Worm (Caenorhabditis elegans) whole organism, young adult: ENCODE results near the gene Y38C1AA.1.
A peak's percentile ranks its signal among the peaks of the same experiment; 100 is the strongest.

ENCODE experiments used
- C06A6.2 ChIP-seq: fragments of 200-800 bp; sonication (Bioruptor generic); conservative IDR thresholded peaks from 2 replicates; pipeline ENCODE4 v1.3.6; 2022; ENCODE audit warnings: missing genetic modification characterization, missing compliant biosample characterization
- F23B12.7 ChIP-seq: sonication (generic microtip); optimal IDR thresholded peaks from 2 replicates; lab custom pipeline; 2017; ENCODE audit warnings: missing genetic modification characterization, mild to moderate bottlenecking, missing compliant biosample characterization, antibody characterized with exemption, moderate library complexity; ENCODE audit not compliant: insufficient read depth
- F33H1.4 ChIP-seq: fragments of 200-800 bp; sonication (Bioruptor generic); IDR thresholded peaks from 2 replicates; pipeline ENCODE4 v1.3.6; 2022; ENCODE audit warnings: missing genetic modification reagents, missing genetic modification characterization, missing compliant biosample characterization
- F49E8.2 ChIP-seq: sonication (generic microtip); optimal IDR thresholded peaks from 3 replicates; lab custom pipeline; 2017; ENCODE audit warnings: missing genetic modification characterization, mild to moderate bottlenecking, missing compliant biosample characterization, antibody characterized with exemption, moderate library complexity; ENCODE audit not compliant: insufficient read depth
- F57A8.1 ChIP-seq: fragments of 200-800 bp; sonication (Bioruptor generic); optimal IDR thresholded peaks from 2 replicates; lab custom pipeline; 2018; ENCODE audit warnings: mild to moderate bottlenecking, missing genetic modification characterization, moderate library complexity, missing compliant biosample characterization
- T07F8.4 ChIP-seq: sonication (generic microtip); optimal IDR thresholded peaks from 2 replicates; lab custom pipeline; 2016; ENCODE audit warnings: mild to moderate bottlenecking, missing genetic modification characterization, moderate library complexity, missing compliant biosample characterization
- Y67H2A.10 ChIP-seq: fragments of 200-800 bp; sonication (Bioruptor generic); conservative IDR thresholded peaks from 2 replicates; pipeline ENCODE4 v1.3.6; 2022; ENCODE audit warnings: missing genetic modification reagents, missing genetic modification characterization, missing compliant biosample characterization
- athp-1 ChIP-seq: sonication (generic microtip); optimal IDR thresholded peaks from 2 replicates; lab custom pipeline; 2017; ENCODE audit warnings: mild to moderate bottlenecking, missing genetic modification characterization, missing compliant biosample characterization
- attf-5 ChIP-seq: fragments of 200-800 bp; sonication (Bioruptor generic); optimal IDR thresholded peaks from 2 replicates; lab custom pipeline; 2018; ENCODE audit warnings: mild to moderate bottlenecking, missing genetic modification characterization, missing compliant biosample characterization
- bed-2 ChIP-seq: fragments of 200-800 bp; sonication (Bioruptor generic); IDR thresholded peaks from 2 replicates; pipeline ENCODE4 v1.3.6; 2022; ENCODE audit warnings: missing genetic modification reagents, missing genetic modification characterization, missing compliant biosample characterization
- dox-1 ChIP-seq: fragments of 200-800 bp; sonication (Bioruptor generic); IDR thresholded peaks from 2 replicates; pipeline ENCODE4 v1.3.6; 2022; ENCODE audit warnings: missing genetic modification reagents, missing genetic modification characterization, missing compliant biosample characterization
- egl-44 ChIP-seq: fragments of 200-800 bp; sonication (Bioruptor generic); IDR thresholded peaks from 2 replicates; pipeline ENCODE4 v1.3.6; 2022; ENCODE audit warnings: missing genetic modification reagents, missing genetic modification characterization, missing compliant biosample characterization
- him-1 ChIP-seq: sonication (generic microtip); optimal IDR thresholded peaks from 2 replicates; lab custom pipeline; 2016; ENCODE audit warnings: missing genotype, missing genetic modification reagents, missing genetic modification characterization, missing compliant biosample characterization
- hlh-12 ChIP-seq: sonication (generic microtip); optimal IDR thresholded peaks from 2 replicates; lab custom pipeline; 2016; ENCODE audit warnings: missing genetic modification characterization, missing compliant biosample characterization
- lin-54 ChIP-seq: fragments of 200-800 bp; sonication (Bioruptor generic); optimal IDR thresholded peaks from 2 replicates; lab custom pipeline; 2018; ENCODE audit warnings: mild to moderate bottlenecking, missing genetic modification characterization, missing compliant biosample characterization
- lsl-1 ChIP-seq: fragments of 200-800 bp; sonication (Bioruptor generic); optimal IDR thresholded peaks from 2 replicates; lab custom pipeline; 2018; ENCODE audit warnings: mild to moderate bottlenecking, missing genetic modification characterization, moderate library complexity, missing compliant biosample characterization
- mcd-1 ChIP-seq: fragments of 200-800 bp; sonication (Bioruptor generic); IDR thresholded peaks from 2 replicates; pipeline ENCODE4 v1.3.6; 2022; ENCODE audit warnings: missing genetic modification reagents, missing genetic modification characterization, missing compliant biosample characterization
- mel-28 ChIP-seq: sonication (generic microtip); optimal IDR thresholded peaks from 2 replicates; lab custom pipeline; 2016; ENCODE audit warnings: borderline replicate concordance, mild to moderate bottlenecking, missing genetic modification characterization, missing compliant biosample characterization
- nfya-1 ChIP-seq: sonication (generic microtip); optimal IDR thresholded peaks from 2 replicates; lab custom pipeline; 2017; ENCODE audit warnings: antibody characterized with exemption, missing compliant biosample characterization, missing genetic modification characterization, borderline replicate concordance; ENCODE audit not compliant: insufficient read depth
- nhr-80 ChIP-seq: sonication (generic microtip); optimal IDR thresholded peaks from 2 replicates; lab custom pipeline; 2016; ENCODE audit warnings: missing genetic modification characterization, missing compliant biosample characterization
- pha-4 ChIP-seq: fragments of 150-350 bp; sonication (generic microtip); optimal IDR thresholded peaks from 2 replicates; lab custom pipeline; 2014; ENCODE audit warnings: missing biosample characterization, missing genetic modification reagents, missing genetic modification characterization
- sdz-38 ChIP-seq: sonication (generic microtip); optimal IDR thresholded peaks from 2 replicates; lab custom pipeline; 2016; ENCODE audit warnings: missing genotype, missing genetic modification characterization, missing compliant biosample characterization
- snpc-1.3 ChIP-seq: sonication (generic microtip); optimal IDR thresholded peaks from 2 replicates; lab custom pipeline; 2017; ENCODE audit warnings: missing genetic modification characterization, mild to moderate bottlenecking, missing compliant biosample characterization, antibody characterized with exemption, moderate library complexity, missing genotype, missing genetic modification reagents; ENCODE audit not compliant: insufficient read depth
- snpc-3.4 ChIP-seq: sonication (generic microtip); optimal IDR thresholded peaks from 2 replicates; lab custom pipeline; 2017; ENCODE audit warnings: missing genetic modification characterization, mild to moderate bottlenecking, missing compliant biosample characterization, antibody characterized with exemption, moderate library complexity, missing genotype, missing genetic modification reagents
- somi-1 ChIP-seq: fragments of 200-800 bp; sonication (Bioruptor generic); optimal IDR thresholded peaks from 2 replicates; lab custom pipeline; 2018; ENCODE audit warnings: mild to moderate bottlenecking, missing genetic modification characterization, missing compliant biosample characterization
- sptf-2 ChIP-seq: fragments of 200-800 bp; sonication (Bioruptor generic); optimal IDR thresholded peaks from 2 replicates; lab custom pipeline; 2018; ENCODE audit warnings: mild to moderate bottlenecking, missing genetic modification characterization, missing compliant biosample characterization
- xnd-1 ChIP-seq: sonication (generic microtip); optimal IDR thresholded peaks from 2 replicates; lab custom pipeline; 2016; ENCODE audit warnings: missing genotype, missing genetic modification reagents, missing genetic modification characterization, missing compliant biosample characterization
- zim-3 ChIP-seq: sonication (generic microtip); optimal IDR thresholded peaks from 2 replicates; lab custom pipeline; 2017; ENCODE audit warnings: mild to moderate bottlenecking, missing genetic modification characterization, moderate library complexity, missing compliant biosample characterization
- ztf-28 ChIP-seq: fragments of 200-800 bp; sonication (Bioruptor generic); IDR thresholded peaks from 2 replicates; pipeline ENCODE4 v1.3.6; 2022; ENCODE audit warnings: missing genetic modification reagents, missing genetic modification characterization, missing compliant biosample characterization

Y38C1AA.1 gene

DNA sequence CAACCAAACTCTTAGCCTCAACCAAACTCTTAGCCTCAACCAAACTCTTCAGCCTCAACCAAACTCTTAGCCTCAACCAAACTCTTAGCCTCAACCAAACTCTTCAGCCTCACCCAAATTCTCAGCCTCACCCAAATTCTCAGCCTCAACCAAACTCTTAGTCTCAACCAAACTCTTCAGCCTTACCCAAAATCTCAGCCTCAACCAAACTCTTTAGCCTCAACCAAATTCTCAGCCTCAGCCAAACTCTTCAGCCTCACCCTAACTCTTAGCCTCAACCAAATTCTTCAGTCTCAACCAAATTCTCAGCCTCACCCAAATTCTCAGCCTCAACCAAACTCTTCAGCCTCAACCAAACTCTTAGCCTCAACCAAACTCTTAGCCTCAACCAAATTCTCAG, 22.7 kb downstream of the Y38C1AA.1 start:
- TF ChIP-seq zim-3 (peak; percentile 95), dox-1 (GFP tag; lab: Robert Waterston, UW) (peak; percentile 29; the same call in 1 of the 2 replicates)

DNA sequence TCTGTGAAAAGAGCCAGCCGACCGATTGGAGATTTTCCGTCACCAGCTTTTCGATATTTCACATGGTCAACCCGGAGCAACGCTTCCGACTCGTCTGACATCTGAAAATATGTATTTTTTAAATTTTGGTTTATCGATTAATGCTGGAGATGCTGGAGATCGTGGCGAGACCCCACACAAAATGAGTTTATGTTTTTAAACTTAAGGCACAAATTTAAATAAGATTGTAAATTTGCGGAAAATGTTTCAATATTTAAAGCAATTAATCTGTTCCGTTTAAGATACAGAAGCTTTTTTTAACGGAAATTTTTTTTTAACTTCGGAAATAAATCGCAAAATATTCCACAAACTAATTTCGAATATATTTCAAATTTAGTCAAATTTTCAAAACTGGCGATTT, 23.7 kb downstream of the Y38C1AA.1 start, which contains the start of gene gtf-2H1:
TSS of gene gtf-2H1 (minus strand) at position 101 of the 400 bp plus-strand sequence.
- no peak for TF ChIP-seq snpc-3.4 (tag; lab: Kevin White, UChicago)
- TF ChIP-seq sdz-38 (tag; lab: Kevin White, UChicago), result no peak
- TF ChIP-seq nfya-1, result no peak
- no peak for TF ChIP-seq F49E8.2
- no peak for TF ChIP-seq pha-4 (tag; lab: Kevin White, UChicago)

DNA sequence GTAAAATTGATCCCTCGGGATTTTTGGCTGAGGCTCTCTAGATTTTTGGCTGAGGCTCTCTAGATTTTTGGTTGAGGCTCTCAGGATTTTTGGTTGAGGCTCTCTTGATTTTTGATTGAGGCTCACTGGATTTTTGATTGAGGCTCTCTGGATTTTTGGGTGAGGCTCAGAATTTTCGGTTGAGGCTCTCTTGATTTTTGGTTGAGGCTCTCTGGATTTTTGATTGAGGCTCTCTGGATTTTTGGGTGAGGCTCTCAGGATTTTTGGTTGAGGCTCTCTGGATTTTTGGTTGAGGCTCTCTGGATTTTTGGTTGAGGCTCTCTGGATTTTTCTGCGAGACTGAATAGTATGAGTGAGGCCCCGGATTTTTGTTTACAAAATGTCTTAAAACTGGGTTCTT, 28.2 kb downstream of the Y38C1AA.1 start:
- no peak for TF ChIP-seq bed-2 (GFP tag; lab: Robert Waterston, UW)
- peak; percentile 39; the same call in 1 of the 2 replicates for TF ChIP-seq dox-1 (GFP tag; lab: Robert Waterston, UW)
- no peak for TF ChIP-seq ztf-28 (GFP tag; lab: Robert Waterston, UW)
- TF ChIP-seq zim-3, result peak; percentile 98
- no peak for TF ChIP-seq Y67H2A.10 (GFP tag; lab: Robert Waterston, UW)
- no peak for TF ChIP-seq sptf-2 (GFP tag; lab: Kevin White, UChicago)
- TF ChIP-seq F33H1.4 (GFP tag; lab: Robert Waterston, UW), result no peak
- TF ChIP-seq nhr-80, result no peak
- no peak for TF ChIP-seq T07F8.4
- no peak for TF ChIP-seq hlh-12 (tag; lab: Kevin White, UChicago)
- no peak for TF ChIP-seq athp-1 (tag; lab: Kevin White, UChicago)
- TF ChIP-seq F57A8.1 (GFP tag; lab: Kevin White, UChicago), result no peak
- TF ChIP-seq him-1, result no peak
- no peak for TF ChIP-seq xnd-1 (tag; lab: Kevin White, UChicago)

DNA sequence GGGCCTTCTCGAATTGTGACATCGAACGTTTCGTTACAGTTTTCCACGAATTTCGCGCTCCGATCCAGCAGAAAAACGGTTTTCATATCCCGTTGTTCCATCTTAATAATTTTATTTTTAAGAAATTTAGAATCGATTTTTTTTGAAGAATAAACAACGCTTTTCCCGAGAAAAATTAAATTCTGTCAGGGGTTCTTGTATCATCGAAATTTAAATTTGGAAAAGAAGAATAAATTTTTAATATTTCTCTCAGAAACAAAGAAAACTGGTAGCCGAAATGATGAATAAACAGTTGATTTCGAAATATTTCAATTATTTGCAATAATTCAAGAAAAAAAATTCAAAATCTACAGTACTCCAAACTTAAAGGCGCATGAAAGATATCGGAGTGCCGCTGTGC, 29.4 kb downstream of the Y38C1AA.1 start, which contains the start of gene ints-13:
TSS of gene ints-13 (minus strand) at position 101 of the 400 bp plus-strand sequence.
- TF ChIP-seq egl-44 (GFP tag; lab: Robert Waterston, UW) (no peak), lsl-1 (peak; percentile 48), F23B12.7 (tag; lab: Kevin White, UChicago) (no peak)

DNA sequence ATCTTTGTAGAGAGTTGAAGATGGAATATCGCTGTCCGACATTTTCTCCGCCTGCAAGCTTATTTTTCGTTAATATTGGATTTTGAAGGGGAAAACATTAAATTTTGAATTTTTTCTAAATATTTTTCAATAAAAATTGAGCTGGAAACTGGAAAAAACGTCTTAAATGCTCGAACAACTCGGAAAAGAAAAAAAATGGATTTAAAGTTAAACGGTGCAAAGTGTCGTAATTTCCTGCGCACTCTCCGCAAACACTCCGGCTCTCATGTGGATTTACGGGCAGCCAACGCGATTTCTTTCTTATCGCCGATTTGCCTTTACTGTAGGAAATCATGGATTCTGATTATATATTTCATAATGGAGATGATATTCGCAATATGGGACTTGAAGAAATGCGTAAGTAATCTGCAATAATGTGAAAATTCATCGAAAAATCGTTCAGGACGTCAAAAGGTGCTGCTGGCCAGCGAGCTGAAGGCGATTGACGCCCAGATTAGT, 32.3 kb downstream of the Y38C1AA.1 start, which contains the start of the genes fnta-1 and cogc-8:
TSS of gene fnta-1 (minus strand) at position 51 of the 498 bp plus-strand sequence.
TSS of gene cogc-8 (plus strand) at position 195 of the 498 bp plus-strand sequence.
- TF ChIP-seq somi-1 (GFP tag; lab: Kevin White, UChicago) (no peak), snpc-1.3 (tag; lab: Kevin White, UChicago) (peak; percentile 2), mcd-1 (GFP tag; lab: Robert Waterston, UW) (peak; percentile 53), lin-54 (GFP tag; lab: Kevin White, UChicago) (peak; percentile 9), attf-5 (GFP tag; lab: Kevin White, UChicago) (peak; percentile 15), C06A6.2 (GFP tag; lab: Robert Waterston, UW) (no peak), lsl-1 (peak; percentile 10)

DNA sequence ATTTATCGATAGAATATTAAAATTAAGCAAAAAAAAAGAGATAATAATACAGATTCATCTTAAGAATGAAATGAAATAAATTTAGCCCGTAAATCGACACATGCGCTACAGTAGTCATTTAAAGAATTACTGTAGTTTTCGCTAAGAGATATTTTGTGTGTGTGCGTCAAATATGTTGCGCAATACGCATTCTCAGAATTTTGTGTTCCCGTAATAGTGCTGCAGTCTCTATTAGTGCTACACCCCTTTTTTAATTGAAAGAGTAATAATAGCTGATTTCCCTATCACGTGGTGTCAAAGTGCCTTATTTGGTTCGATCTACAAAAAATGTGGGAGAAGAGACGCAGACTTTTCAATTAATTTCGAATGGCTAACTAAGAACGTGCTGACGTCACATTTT, 36.3 kb downstream of the Y38C1AA.1 start:
- TF ChIP-seq mel-28 (tag; lab: Kevin White, UChicago) (no peak), lsl-1 (peak; percentile 59)
